Fruit fly (Drosophila melanogaster) whole organism: ENCODE measurements around the gene mib2.

Source experiments
- CG8478 ChIP-seq: fragments of >200 bp; optimal IDR thresholded peaks from 2 replicates; lab custom pipeline; 2018; ENCODE audit warnings: inconsistent platforms
- EcR ChIP-seq, 2 experiments: fragments of >200 bp; optimal IDR thresholded peaks; 2 replicates each; lab custom pipeline; 2017; ENCODE audit warnings: missing biosample characterization in 2 of 2, missing genetic modification characterization in 2 of 2, missing genetic modification reagents in 2 of 2
- pan ChIP-seq: fragments of >200 bp; optimal IDR thresholded peaks from 2 replicates; lab custom pipeline; 2017
- psq ChIP-seq: fragments of >200 bp; optimal IDR thresholded peaks from 2 replicates; lab custom pipeline; 2017
- usp ChIP-seq: fragments of >200 bp; optimal IDR thresholded peaks from 2 replicates; lab custom pipeline; 2017; ENCODE audit warnings: missing biosample characterization, missing genetic modification characterization, mixed read lengths

DNA sequence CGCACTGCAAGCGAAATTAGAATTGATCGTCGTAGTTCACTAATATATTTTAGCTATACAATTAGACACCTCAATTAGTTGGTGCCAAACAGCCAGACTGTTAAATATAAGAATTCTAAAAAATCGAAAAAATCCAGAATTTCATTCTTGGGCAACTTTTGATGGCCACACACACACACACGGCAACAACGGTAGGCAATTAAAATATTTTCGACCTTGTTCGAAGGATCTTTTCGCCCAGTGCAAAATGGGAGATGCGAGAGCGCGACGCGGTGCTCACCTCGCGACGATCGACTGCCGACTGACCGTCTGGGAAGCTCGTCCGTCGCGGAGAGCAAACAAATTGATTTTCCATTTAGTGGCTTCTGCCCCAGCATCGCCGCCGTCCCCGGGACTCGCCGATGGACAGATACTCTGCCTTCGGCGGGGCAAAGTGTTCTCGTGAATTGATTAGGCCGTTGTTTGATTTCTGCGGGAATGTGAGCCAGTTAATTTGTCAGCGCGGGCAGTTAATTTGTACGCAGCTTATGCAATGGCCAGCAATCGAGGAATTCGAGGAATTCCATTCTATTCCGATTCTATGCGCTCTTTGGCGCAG, 35.4 kb downstream of the mib2 start, which contains the start of gene CG10702:
- no peak for TF ChIP-seq psq (lab: Kevin White, UChicago)
- no peak for TF ChIP-seq pan (lab: Kevin White, UChicago)
- no peak for TF ChIP-seq CG8478 (lab: Kevin White, UChicago)
- no peak for TF ChIP-seq usp (GFP tag; lab: Kevin White, UChicago)
- TF ChIP-seq EcR (GFP tag; optimal IDR thresholded peaks at IDR 0.05; lab: Kevin White, UChicago) = no peak
